Worm (Caenorhabditis elegans): ENCODE measurements around the gene C17C3.24.

DNA sequence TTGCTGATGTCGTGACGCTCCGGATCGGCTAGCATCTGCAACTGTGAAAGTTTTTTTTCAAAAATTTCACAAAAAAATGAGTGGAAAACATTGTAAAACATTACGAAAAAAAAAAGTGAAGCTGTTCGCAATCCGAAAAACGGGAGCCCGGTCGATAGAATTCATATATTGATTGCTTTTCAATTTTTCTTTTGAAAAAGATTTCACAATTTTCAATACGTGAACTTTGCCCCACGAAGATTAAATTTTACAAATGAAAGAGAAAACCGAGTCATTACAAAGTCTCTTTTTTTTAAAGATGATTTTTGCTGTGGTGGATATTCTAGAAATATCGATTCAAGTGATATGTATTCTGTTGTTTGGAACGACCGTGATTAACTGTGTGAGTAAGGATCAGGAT is 47.2 kb downstream of the C17C3.24 start, which contains the start of gene F12A10.6:
- TF ChIP-seq ceh-82 (tag; optimal IDR thresholded peaks at IDR 0.05) (no peak), mdl-1 (tag; optimal IDR thresholded peaks at IDR 0.05) (no peak), nhr-25 (tag; optimal IDR thresholded peaks at IDR 0.05) (no peak), C34F6.9 (tag; optimal IDR thresholded peaks at IDR 0.05) (no peak), nhr-237 (tag; optimal IDR thresholded peaks at IDR 0.05) (no peak), aly-2 (tag; optimal IDR thresholded peaks at IDR 0.05) (no peak)

All from whole organism, L2 larva.